Worm (Caenorhabditis elegans) whole organism, L3 larva: ENCODE measurements around the gene vhp-1.

Source experiments
- elt-3 ChIP-seq, 3 experiments: fragments of 150-350 bp in 1 of 3; sonication (generic microtip) in 2 of 3; optimal IDR thresholded peaks; 2 replicates in 2 of 3; 4 replicates in 1 of 3; lab custom pipeline; 2014 to 2017; ENCODE audit warnings: missing biosample characterization in 3 of 3, missing genetic modification characterization in 3 of 3
- mdl-1 ChIP-seq: fragments of 150-350 bp; optimal IDR thresholded peaks from 2 replicates; lab custom pipeline; 2014; ENCODE audit warnings: missing biosample characterization, missing genetic modification characterization
- nfya-1 ChIP-seq: sonication (generic microtip); optimal IDR thresholded peaks from 2 replicates; lab custom pipeline; 2017; ENCODE audit warnings: missing genetic modification characterization, mild to moderate bottlenecking, missing compliant biosample characterization, antibody characterized with exemption, moderate library complexity; ENCODE audit not compliant: insufficient read depth
- nhr-23 ChIP-seq: fragments of 150-350 bp; optimal IDR thresholded peaks from 2 replicates; lab custom pipeline; 2014; ENCODE audit warnings: missing biosample characterization, missing genetic modification reagents, missing genetic modification characterization
- nhr-76 ChIP-seq: fragments of 150-350 bp; sonication (generic microtip); optimal IDR thresholded peaks from 5 replicates; lab custom pipeline; 2014; ENCODE audit warnings: missing biosample characterization, missing genetic modification characterization
- pha-4 ChIP-seq: fragments of 150-350 bp; optimal IDR thresholded peaks from 2 replicates; lab custom pipeline; 2014; ENCODE audit warnings: missing biosample characterization, missing genetic modification reagents, missing genetic modification characterization
- pqm-1 ChIP-seq: fragments of 150-350 bp; optimal IDR thresholded peaks from 2 replicates; lab custom pipeline; 2017; ENCODE audit warnings: missing biosample characterization, missing genetic modification characterization, inconsistent platforms
- unc-62 ChIP-seq: fragments of 150-350 bp; sonication (generic microtip); optimal IDR thresholded peaks from 4 replicates; lab custom pipeline; 2014; ENCODE audit warnings: missing biosample characterization, missing genetic modification reagents, missing genetic modification characterization

ce11 chrII:5379614-5380077 lies 56.6 kb downstream of the vhp-1 start, which contains the start of gene pkc-3:
- TF ChIP-seq nfya-1 (peak; percentile 53), elt-3 (tag; optimal IDR thresholded peaks at IDR 0.05; lab: Kevin White, UChicago) (peak in 2 of 3 experiments; percentile 17 to 30), nhr-76 (tag; lab: Kevin White, UChicago) (no peak), unc-62 (GFP tag; lab: Kevin White, UChicago) (no peak), nhr-23 (tag; lab: Kevin White, UChicago) (peak; percentile 89), pha-4 (tag; lab: Kevin White, UChicago) (peak; percentile 94), pqm-1 (tag; lab: Kevin White, UChicago) (peak; percentile 50), mdl-1 (tag; lab: Kevin White, UChicago) (no peak)
